Worm (Caenorhabditis elegans): Measurements from ENCODE around the gene F38B6.2.

ce11 chrX:6662267-6662666 lies 36.1 kb upstream of the F38B6.2 start:
- TF ChIP-seq ama-1 (optimal IDR thresholded peaks at IDR 0.05), result no peak
- TF ChIP-seq tra-4 (tag; optimal IDR thresholded peaks at IDR 0.05), result no peak
- no peak for TF ChIP-seq hmg-4 (GFP tag; optimal IDR thresholded peaks at IDR 0.05)
- no peak for TF ChIP-seq sea-1 (GFP tag; conservative IDR thresholded peaks at IDR 0.05)
- TF ChIP-seq F13C5.2 (tag; optimal IDR thresholded peaks at IDR 0.05), result no peak

Data from whole organism, early embryonic.